Fruit fly (Drosophila melanogaster) whole organism, prepupa: ENCODE results near the gene CG7006.

Experiments used
- Blimp-1 ChIP-seq: fragments of 200-800 bp; sonication (Bioruptor generic); optimal IDR thresholded peaks from 3 replicates; lab custom pipeline; 2017; ENCODE audit warnings: missing biosample characterization, missing genetic modification characterization, mild to moderate bottlenecking, moderate library complexity, missing genetic modification reagents
- CG10631 ChIP-seq: fragments of 200-800 bp; sonication (Bioruptor generic); optimal IDR thresholded peaks from 2 replicates; lab custom pipeline; 2016; ENCODE audit warnings: missing biosample characterization, missing genetic modification characterization
- CG11294 ChIP-seq: fragments of 200-800 bp; sonication (Bioruptor generic); IDR thresholded peaks from 2 replicates; pipeline ENCODE4 v1.3.6; 2022; ENCODE audit warnings: missing biosample characterization, missing genetic modification characterization
- CG11902 ChIP-seq: fragments of 200-800 bp; sonication (Bioruptor generic); optimal IDR thresholded peaks from 3 replicates; lab custom pipeline; 2016; ENCODE audit warnings: missing biosample characterization, missing genetic modification characterization
- CG1621 ChIP-seq: fragments of 200-800 bp; sonication (Bioruptor generic); optimal IDR thresholded peaks from 3 replicates; lab custom pipeline; 2018; ENCODE audit warnings: missing biosample characterization, mild to moderate bottlenecking, missing genetic modification characterization
- CG31627 ChIP-seq: fragments of 200-800 bp; sonication (Bioruptor generic); optimal IDR thresholded peaks from 3 replicates; lab custom pipeline; 2016; ENCODE audit warnings: missing biosample characterization, missing genetic modification characterization
- CG32006 ChIP-seq: fragments of 200-800 bp; sonication (Bioruptor generic); optimal IDR thresholded peaks from 3 replicates; lab custom pipeline; 2017; ENCODE audit warnings: missing biosample characterization, mild to moderate bottlenecking, missing genetic modification characterization
- CG4318 ChIP-seq: fragments of 200-800 bp; sonication (Bioruptor generic); optimal IDR thresholded peaks from 3 replicates; lab custom pipeline; 2017; ENCODE audit warnings: missing biosample characterization, mild to moderate bottlenecking, missing genetic modification characterization
- CG6792 ChIP-seq: fragments of 200-800 bp; sonication (Bioruptor generic); optimal IDR thresholded peaks from 3 replicates; lab custom pipeline; 2016; ENCODE audit warnings: missing biosample characterization, missing genetic modification characterization
- CG6808 ChIP-seq: fragments of 200-800 bp; sonication (Bioruptor generic); optimal IDR thresholded peaks from 3 replicates; lab custom pipeline; 2017; ENCODE audit warnings: missing biosample characterization, missing genetic modification characterization, mild to moderate bottlenecking, moderate library complexity, missing genetic modification reagents
- CG7368 ChIP-seq: fragments of 200-800 bp; sonication (Bioruptor generic); optimal IDR thresholded peaks from 3 replicates; lab custom pipeline; 2016; ENCODE audit warnings: missing biosample characterization, missing genetic modification characterization
- CG8119 ChIP-seq: fragments of 200-800 bp; sonication (Bioruptor generic); IDR thresholded peaks from 3 replicates; pipeline ENCODE4 v1.3.6; 2022; ENCODE audit warnings: missing biosample characterization, missing genetic modification characterization
- CG8319 ChIP-seq: fragments of 200-800 bp; sonication (Bioruptor generic); optimal IDR thresholded peaks from 3 replicates; lab custom pipeline; 2016; ENCODE audit warnings: missing biosample characterization, missing genetic modification characterization
- CG8632 ChIP-seq: fragments of 200-800 bp; sonication (Bioruptor generic); optimal IDR thresholded peaks from 3 replicates; lab custom pipeline; 2016; ENCODE audit warnings: missing biosample characterization, missing genetic modification characterization
- CG9139 ChIP-seq: fragments of 200-800 bp; sonication (Bioruptor generic); optimal IDR thresholded peaks from 3 replicates; lab custom pipeline; 2017; ENCODE audit warnings: missing biosample characterization, mild to moderate bottlenecking, missing genetic modification characterization
- Eip75B ChIP-seq: fragments of 200-800 bp; sonication (Bioruptor generic); optimal IDR thresholded peaks from 3 replicates; lab custom pipeline; 2016; ENCODE audit warnings: missing biosample characterization, missing genetic modification characterization
- Eip78C ChIP-seq: fragments of 200-800 bp; sonication (Bioruptor generic); peaks from one replicate; lab custom pipeline; 2016; ENCODE audit warnings: missing biosample characterization, missing genetic modification characterization
- Eip93F ChIP-seq: fragments of 200-800 bp; sonication (Bioruptor generic); optimal IDR thresholded peaks from 2 replicates; lab custom pipeline; 2016; ENCODE audit warnings: missing biosample characterization, mild to moderate bottlenecking, missing genetic modification characterization
- Ets21C ChIP-seq: fragments of 200-800 bp; sonication (Bioruptor generic); optimal IDR thresholded peaks from 3 replicates; lab custom pipeline; 2016; ENCODE audit warnings: missing biosample characterization, missing genetic modification characterization
- Hr38 ChIP-seq: sonication (Bioruptor generic); optimal IDR thresholded peaks from 2 replicates; lab custom pipeline; 2016; ENCODE audit warnings: missing biosample characterization, missing genetic modification characterization
- Hr39 ChIP-seq: fragments of 200-800 bp; sonication (Bioruptor generic); optimal IDR thresholded peaks from 2 replicates; lab custom pipeline; 2016; ENCODE audit warnings: missing biosample characterization, missing genetic modification characterization
- Met ChIP-seq: fragments of 200-800 bp; sonication (Bioruptor generic); optimal IDR thresholded peaks from 3 replicates; lab custom pipeline; 2016; ENCODE audit warnings: missing biosample characterization, missing genetic modification characterization
- Smox ChIP-seq: fragments of 200-800 bp; sonication (Bioruptor generic); optimal IDR thresholded peaks from 3 replicates; lab custom pipeline; 2016; ENCODE audit warnings: missing biosample characterization, missing genetic modification characterization
- Sox102F ChIP-seq: fragments of 200-800 bp; sonication (Bioruptor generic); optimal IDR thresholded peaks from 2 replicates; lab custom pipeline; 2016; ENCODE audit warnings: missing biosample characterization, mild to moderate bottlenecking, missing genetic modification characterization
- Sox14 ChIP-seq: fragments of 200-800 bp; sonication (Bioruptor generic); optimal IDR thresholded peaks from 3 replicates; lab custom pipeline; 2016; ENCODE audit warnings: missing biosample characterization, missing genetic modification characterization
- Sox15 ChIP-seq: fragments of 200-800 bp; sonication (Bioruptor generic); optimal IDR thresholded peaks from 3 replicates; lab custom pipeline; 2016; ENCODE audit warnings: missing biosample characterization, missing genetic modification characterization
- acj6 ChIP-seq: fragments of 200-800 bp; sonication (Bioruptor generic); optimal IDR thresholded peaks from 3 replicates; lab custom pipeline; 2016; ENCODE audit warnings: missing biosample characterization, missing genetic modification characterization
- cyc ChIP-seq: fragments of 200-800 bp; sonication (Bioruptor generic); optimal IDR thresholded peaks from 3 replicates; lab custom pipeline; 2016; ENCODE audit warnings: missing biosample characterization, missing genetic modification characterization
- dac ChIP-seq: fragments of 200-800 bp; sonication (Bioruptor generic); optimal IDR thresholded peaks from 2 replicates; lab custom pipeline; 2017; ENCODE audit warnings: missing biosample characterization, mild to moderate bottlenecking, missing genetic modification characterization
- dsx ChIP-seq: fragments of 200-800 bp; optimal IDR thresholded peaks from 3 replicates; lab custom pipeline; 2019; ENCODE audit warnings: missing biosample characterization, mild to moderate bottlenecking, missing genetic modification characterization, moderate library complexity; ENCODE audit not compliant: poor library complexity, severe bottlenecking
- eg ChIP-seq: fragments of 200-800 bp; sonication (Bioruptor generic); IDR thresholded peaks from 3 replicates; pipeline ENCODE4 v1.3.6; 2022; ENCODE audit warnings: missing biosample characterization, missing genetic modification characterization
- esn ChIP-seq: fragments of 200-800 bp; sonication (Bioruptor generic); optimal IDR thresholded peaks from 2 replicates; lab custom pipeline; 2016; ENCODE audit warnings: missing biosample characterization, mild to moderate bottlenecking, missing genetic modification characterization, moderate library complexity
- fkh ChIP-seq: fragments of 200-800 bp; sonication (Bioruptor generic); optimal IDR thresholded peaks from 3 replicates; lab custom pipeline; 2017; ENCODE audit warnings: missing biosample characterization, mild to moderate bottlenecking, missing genetic modification characterization, moderate library complexity
- lz ChIP-seq: fragments of 200-800 bp; sonication (Bioruptor generic); optimal IDR thresholded peaks from 3 replicates; lab custom pipeline; 2016; ENCODE audit warnings: missing biosample characterization, missing genetic modification characterization
- spab ChIP-seq: fragments of 200-800 bp; sonication (Bioruptor generic); optimal IDR thresholded peaks from 2 replicates; lab custom pipeline; 2017; ENCODE audit warnings: missing biosample characterization, mild to moderate bottlenecking, missing genetic modification characterization, missing genetic modification reagents
- svp ChIP-seq: fragments of 200-800 bp; sonication (Bioruptor generic); peaks from one replicate; lab custom pipeline; 2016; ENCODE audit warnings: missing biosample characterization, missing genetic modification characterization
- topi ChIP-seq: fragments of 200-800 bp; sonication (Bioruptor generic); optimal IDR thresholded peaks from 3 replicates; lab custom pipeline; 2016; ENCODE audit warnings: missing biosample characterization, missing genetic modification characterization
- vri ChIP-seq: fragments of 200-800 bp; sonication (Bioruptor generic); optimal IDR thresholded peaks from 3 replicates; lab custom pipeline; 2016; ENCODE audit warnings: missing biosample characterization, mild to moderate bottlenecking, missing genetic modification characterization

Gene CG7006

DNA sequence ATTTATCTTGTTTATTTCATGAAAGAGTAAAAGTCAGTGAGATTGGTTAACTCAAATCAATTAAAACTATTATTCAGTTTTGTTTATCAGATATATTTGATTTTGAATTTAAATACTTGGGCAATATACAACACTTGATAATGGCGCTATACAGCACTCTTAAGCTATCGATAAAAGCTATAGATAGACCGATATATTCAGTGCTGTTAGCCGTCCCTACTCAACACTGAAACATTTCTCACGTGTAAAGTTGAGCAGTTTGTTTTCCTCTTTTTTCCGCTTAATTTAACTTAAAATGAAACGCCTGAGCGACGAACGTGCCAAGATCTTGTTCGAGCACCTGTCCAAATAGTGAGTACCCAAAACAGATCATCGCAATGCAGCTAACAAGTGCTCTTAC, at the start of gene CG7006:
Gene CG7006, plus strand, starts transcription at position 208 of the 400 bp plus-strand sequence.
- peak; percentile 48 for TF ChIP-seq CG11902 (GFP tag; lab: Kevin White, UChicago)
- TF ChIP-seq esn (GFP tag; lab: Kevin White, UChicago) = peak; percentile 68
- TF ChIP-seq lz (GFP tag; lab: Kevin White, UChicago) = peak; percentile 70
- peak; percentile 83 for TF ChIP-seq cyc (GFP tag; lab: Kevin White, UChicago)
- no peak for TF ChIP-seq CG7368 (GFP tag; lab: Kevin White, UChicago)
- TF ChIP-seq topi (GFP tag; lab: Kevin White, UChicago) = peak; percentile 66
- TF ChIP-seq Hr38 (GFP tag; lab: Kevin White, UChicago) = no peak
- TF ChIP-seq Blimp-1 (GFP tag; lab: Kevin White, UChicago) = no peak
- TF ChIP-seq acj6 (GFP tag; lab: Kevin White, UChicago) = peak; percentile 41
- TF ChIP-seq Hr39 (GFP tag; lab: Kevin White, UChicago) = peak; percentile 63
- peak; percentile 39 for TF ChIP-seq Ets21C (GFP tag; lab: Kevin White, UChicago)
- TF ChIP-seq Sox14 (GFP tag; lab: Kevin White, UChicago) = peak; percentile 39
- peak; percentile 79 for TF ChIP-seq CG31627
- peak; percentile 77 for TF ChIP-seq Eip78C (GFP tag; lab: Kevin White, UChicago)
- peak; percentile 67 for TF ChIP-seq CG10631 (GFP tag; lab: Kevin White, UChicago)
- TF ChIP-seq Eip93F (GFP tag; lab: Kevin White, UChicago) = no peak
- TF ChIP-seq, all 60 proteins: peak for 12

DNA sequence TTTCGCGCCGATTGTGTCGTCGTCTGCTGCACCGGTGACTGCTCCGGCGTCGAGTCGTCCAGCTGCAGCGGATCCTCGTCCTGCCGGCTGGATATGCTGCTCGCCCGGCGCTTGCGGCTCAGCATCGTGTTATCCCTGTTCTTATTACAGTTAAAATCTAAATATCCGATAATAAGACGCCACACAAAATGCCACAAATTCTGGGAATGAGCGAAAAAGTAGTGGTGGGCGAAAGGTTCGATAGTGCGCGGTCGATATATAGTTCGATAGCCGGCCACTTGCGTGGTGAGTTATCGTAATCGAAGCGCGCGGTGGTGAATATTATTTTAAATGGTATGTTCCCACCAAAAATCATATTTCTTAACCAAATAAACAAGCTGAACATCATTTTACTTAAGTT, 45.4 kb upstream of the CG7006 start, which contains the start of gene polybromo:
Gene polybromo, minus strand, starts transcription at position 212 of the 400 bp plus-strand sequence.
- TF ChIP-seq CG4318 = no peak
- TF ChIP-seq spab (GFP tag; lab: Kevin White, UChicago) = no peak
- no peak for TF ChIP-seq CG8119 (GFP tag; lab: Robert Waterston, UW)
- no peak for TF ChIP-seq Hr38 (GFP tag; lab: Kevin White, UChicago)
- no peak for TF ChIP-seq Met (GFP tag; lab: Kevin White, UChicago)
- TF ChIP-seq CG31627 = no peak
- TF ChIP-seq CG7368 (GFP tag; lab: Kevin White, UChicago) = no peak
- no peak for TF ChIP-seq Hr39 (GFP tag; lab: Kevin White, UChicago)
- no peak for TF ChIP-seq topi (GFP tag; lab: Kevin White, UChicago)
- TF ChIP-seq CG8319 (GFP tag; lab: Kevin White, UChicago) = no peak
- TF ChIP-seq Smox (GFP tag; lab: Kevin White, UChicago) = no peak
- TF ChIP-seq CG8632 (GFP tag; lab: Kevin White, UChicago) = no peak
- TF ChIP-seq CG6808 (GFP tag; lab: Kevin White, UChicago) = no peak
- TF ChIP-seq lz (GFP tag; lab: Kevin White, UChicago) = no peak

DNA sequence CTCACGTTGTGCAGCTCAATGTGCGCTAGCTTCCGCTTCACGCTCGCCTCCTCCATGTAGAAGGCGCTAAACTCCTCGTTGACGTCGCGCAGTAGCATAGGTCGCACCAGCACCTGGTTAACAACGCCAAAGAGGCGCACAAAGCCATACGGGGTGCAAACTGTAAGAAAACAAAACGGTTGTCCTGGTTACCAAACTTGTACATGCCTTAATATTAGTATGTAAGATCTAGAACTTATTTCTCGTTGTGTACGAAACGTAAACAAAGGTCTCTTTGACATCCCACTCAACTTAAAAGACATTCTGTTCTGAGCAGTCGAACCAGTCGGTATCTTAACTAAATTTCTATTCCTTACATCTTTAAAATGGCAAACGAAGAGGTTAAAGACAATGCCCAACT, 43.1 kb upstream of the CG7006 start, which contains the start of gene CG6980:
Gene CG6980, plus strand, starts transcription at position 301 of the 400 bp plus-strand sequence.
- TF ChIP-seq CG8319 (GFP tag; lab: Kevin White, UChicago) (no peak), dac (no peak)

DNA sequence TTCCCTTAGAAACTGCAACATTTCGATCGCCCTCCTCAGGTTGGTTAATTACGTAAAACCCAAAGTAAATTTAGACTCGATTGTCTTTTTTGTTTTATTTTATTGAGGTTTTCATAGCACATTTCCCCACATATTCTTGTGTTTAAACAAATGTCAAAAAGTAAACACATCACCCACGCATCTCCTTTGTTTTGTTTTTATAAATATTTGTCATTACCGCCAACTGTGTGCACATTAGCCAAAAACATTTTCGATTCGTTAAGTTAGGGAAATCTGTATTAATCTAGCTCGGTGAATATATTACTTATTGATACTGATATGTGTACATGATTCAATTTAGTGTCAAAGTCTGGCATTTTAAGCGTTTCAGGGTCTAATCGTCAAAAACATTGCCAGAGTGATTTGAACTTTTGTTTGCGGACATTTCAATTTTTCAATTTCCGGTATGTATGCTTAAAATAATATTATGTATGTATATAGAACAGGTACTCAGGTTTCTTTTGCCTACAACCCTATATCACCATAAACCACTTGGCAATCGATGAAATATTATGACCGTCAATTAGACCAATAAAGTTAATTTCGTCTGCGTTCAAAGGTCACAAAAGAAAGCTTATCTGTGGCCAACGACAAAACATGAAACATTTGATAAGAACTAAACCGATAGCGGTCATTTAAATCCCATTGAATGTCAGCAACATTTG, 40.7 kb upstream of the CG7006 start:
- TF ChIP-seq esn (GFP tag; lab: Kevin White, UChicago) = no peak
- TF ChIP-seq vri (GFP tag; lab: Kevin White, UChicago) = peak; percentile 65
- peak; percentile 87 for TF ChIP-seq fkh (GFP tag; lab: Kevin White, UChicago)

DNA sequence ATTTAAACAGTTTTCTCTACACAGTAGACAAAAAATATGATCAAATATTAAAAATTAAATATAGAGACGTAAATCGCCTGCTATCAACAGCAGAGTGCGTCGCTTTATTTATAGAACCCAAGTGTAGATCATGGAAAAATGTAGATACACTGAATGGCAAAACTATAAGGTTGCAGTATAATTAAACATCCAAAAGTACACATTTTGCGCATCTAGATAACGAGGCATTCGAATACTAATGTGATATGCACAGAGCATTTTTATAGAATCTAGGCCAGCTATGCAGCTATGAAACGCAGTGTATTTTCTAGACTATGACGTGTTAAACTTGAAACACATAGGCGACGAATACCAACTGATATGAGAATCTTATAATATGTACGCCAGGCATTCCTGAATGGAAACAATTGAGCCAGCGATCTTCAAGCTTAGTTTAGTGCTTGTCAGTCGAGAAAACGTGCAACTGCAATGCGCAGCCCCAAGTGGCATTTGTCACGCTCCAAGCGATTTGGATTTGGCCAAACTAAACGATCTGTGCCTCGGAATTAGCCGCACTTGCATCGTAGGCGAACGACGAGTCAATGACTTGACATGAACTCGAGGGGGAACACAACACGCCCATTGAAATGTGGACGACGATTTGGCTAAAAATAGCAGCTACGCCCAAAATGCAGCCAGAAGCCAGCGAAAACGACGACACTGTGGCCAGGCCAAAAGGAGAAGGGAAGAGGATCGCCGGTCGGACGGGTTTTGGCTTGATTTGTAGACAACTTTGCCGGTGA, 39.4 kb upstream of the CG7006 start:
- TF ChIP-seq CG7368 (GFP tag; lab: Kevin White, UChicago) (peak; percentile 81), CG6792 (GFP tag; lab: Kevin White, UChicago) (peak; percentile 86), Eip75B (GFP tag; lab: Kevin White, UChicago) (peak; percentile 92), dsx (GFP tag; lab: Kevin White, UChicago) (peak; percentile 86), vri (GFP tag; lab: Kevin White, UChicago) (peak; percentile 87), esn (GFP tag; lab: Kevin White, UChicago) (peak; percentile 90), Ets21C (GFP tag; lab: Kevin White, UChicago) (peak; percentile 72), Smox (GFP tag; lab: Kevin White, UChicago) (no peak), CG4318 (no peak), Blimp-1 (GFP tag; lab: Kevin White, UChicago) (no peak), Sox15 (peak; percentile 73), eg (GFP tag; lab: Robert Waterston, UW) (peak; percentile 98), cyc (GFP tag; lab: Kevin White, UChicago) (no peak), CG9139 (GFP tag; lab: Kevin White, UChicago) (no peak), CG32006 (GFP tag; lab: Kevin White, UChicago) (peak; percentile 96), svp (GFP tag; lab: Kevin White, UChicago) (no peak), Hr38 (GFP tag; lab: Kevin White, UChicago) (peak; percentile 30), CG11902 (GFP tag; lab: Kevin White, UChicago) (peak; percentile 53), CG1621 (peak; percentile 92), CG11294 (GFP tag; lab: Robert Waterston, UW) (peak; percentile 94), Sox102F (GFP tag; lab: Kevin White, UChicago) (no peak)
